Worm (Caenorhabditis elegans): Measurements from ENCODE around the gene T19B10.12.

- TF ChIP-seq unc-39 (tag; optimal IDR thresholded peaks at IDR 0.05) (no peak), mep-1 (tag; optimal IDR thresholded peaks at IDR 0.05) (no peak), nhr-28 (tag; optimal IDR thresholded peaks at IDR 0.05) (no peak), lin-32 (GFP tag; optimal IDR thresholded peaks at IDR 0.05) (no peak), unc-62 (GFP tag; optimal IDR thresholded peaks at IDR 0.05) (no peak), nhr-76 (tag; optimal IDR thresholded peaks at IDR 0.05) (no peak), ceh-43 (GFP tag; optimal IDR thresholded peaks at IDR 0.05) (no peak), nhr-237 (tag; optimal IDR thresholded peaks at IDR 0.05) (no peak), tbx-8 (GFP tag; optimal IDR thresholded peaks at IDR 0.05) (no peak), elt-3 (tag; optimal IDR thresholded peaks at IDR 0.05) (no peak), ces-1 (GFP tag; optimal IDR thresholded peaks at IDR 0.05) (no peak), pha-4 (tag; optimal IDR thresholded peaks at IDR 0.05) (no peak), unc-120 (tag; optimal IDR thresholded peaks at IDR 0.05; ENCODE audit: poor library complexity, severe bottlenecking) (no peak), elt-1 (tag; optimal IDR thresholded peaks at IDR 0.05; ENCODE audit: borderline replicate concordance, insufficient read depth) (no peak)
These were observed 31.4 kb downstream of the T19B10.12 start, which contains the start of gene gly-20 for ce11 chrV:11282272-11282671.

Data from whole organism, mixed stage, embryonic.